Worm (Caenorhabditis elegans) whole organism, midembryonic: ENCODE results near the gene K08E4.8.

Experiments
- T22C8.4 ChIP-seq: fragments of 200-800 bp; sonication (Bioruptor generic); IDR thresholded peaks from 2 replicates; pipeline ENCODE4 v1.3.6; 2022; ENCODE audit warnings: missing genetic modification characterization, missing compliant biosample characterization
- cog-1 ChIP-seq: sonication (generic microtip); optimal IDR thresholded peaks from 2 replicates; lab custom pipeline; 2016; ENCODE audit warnings: missing genetic modification characterization, missing compliant biosample characterization
- flt-1 ChIP-seq: fragments of 200-800 bp; sonication (Bioruptor generic); IDR thresholded peaks from 2 replicates; pipeline ENCODE4 v1.3.6; 2022; ENCODE audit warnings: missing genetic modification characterization, missing compliant biosample characterization
- klf-2 ChIP-seq: fragments of 200-800 bp; sonication (Bioruptor generic); conservative IDR thresholded peaks from 2 replicates; pipeline ENCODE4 v1.3.6; 2022; ENCODE audit warnings: missing genetic modification reagents, missing genetic modification characterization, missing compliant biosample characterization
- med-1 ChIP-seq: sonication (generic microtip); optimal IDR thresholded peaks from 2 replicates; lab custom pipeline; 2017; ENCODE audit warnings: missing genetic modification characterization, mild to moderate bottlenecking, missing compliant biosample characterization, antibody characterized with exemption, missing genetic modification reagents; ENCODE audit not compliant: insufficient read depth
- ref-1 ChIP-seq: fragments of 200-800 bp; sonication (Bioruptor generic); conservative IDR thresholded peaks from 2 replicates; pipeline ENCODE4 v1.3.6; 2022; ENCODE audit warnings: missing genetic modification reagents, missing genetic modification characterization, missing compliant biosample characterization
- tab-1 ChIP-seq: fragments of 200-800 bp; sonication (Bioruptor generic); IDR thresholded peaks from 2 replicates; pipeline ENCODE4 v1.3.6; 2022; ENCODE audit warnings: missing genetic modification characterization, missing compliant biosample characterization

DNA sequence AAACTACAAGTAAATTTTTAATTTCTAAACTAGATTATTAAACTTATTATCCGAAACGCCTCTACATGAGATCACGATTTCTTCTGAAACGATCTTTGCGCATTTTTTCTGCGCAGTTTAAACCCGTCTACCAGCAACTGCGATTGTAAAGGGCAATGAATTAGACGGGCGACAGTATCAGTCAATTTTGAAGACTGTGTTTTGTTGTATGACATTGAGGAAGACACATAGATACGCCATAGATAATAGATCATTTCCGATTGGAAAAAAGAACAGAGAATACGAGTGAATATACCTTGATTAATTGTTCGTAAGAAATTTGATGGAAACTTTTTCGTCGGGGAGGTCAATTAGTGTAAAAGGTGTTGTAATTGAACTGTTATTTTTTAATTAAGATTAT lies 39.8 kb downstream of the K08E4.8 start:
- no peak for TF ChIP-seq med-1 (GFP tag; lab: Kevin White, UChicago)
- TF ChIP-seq flt-1 (GFP tag; lab: Robert Waterston, UW): no peak
- no peak for TF ChIP-seq T22C8.4
- TF ChIP-seq klf-2 (GFP tag; lab: Robert Waterston, UW): no peak
- TF ChIP-seq ref-1 (GFP tag; lab: Robert Waterston, UW): no peak
- TF ChIP-seq tab-1 (GFP tag; lab: Robert Waterston, UW): no peak
- no peak for TF ChIP-seq cog-1 (tag; lab: Kevin White, UChicago)
